Worm (Caenorhabditis elegans): ENCODE results near the gene inx-5.

- TF ChIP-seq nhr-12 (tag; optimal IDR thresholded peaks at IDR 0.05) (no peak), elt-1 (tag; optimal IDR thresholded peaks at IDR 0.05; ENCODE audit: borderline replicate concordance, insufficient read depth) (no peak)
These were observed 25.6 kb upstream of the inx-5 start, which contains the start of gene F55E10.4 for ce11 chrX:8327800-8328199.

All from whole organism, mixed stage, embryonic.